Fruit fly (Drosophila melanogaster): ENCODE results near the gene CG14963.

Gene CG14963

DNA sequence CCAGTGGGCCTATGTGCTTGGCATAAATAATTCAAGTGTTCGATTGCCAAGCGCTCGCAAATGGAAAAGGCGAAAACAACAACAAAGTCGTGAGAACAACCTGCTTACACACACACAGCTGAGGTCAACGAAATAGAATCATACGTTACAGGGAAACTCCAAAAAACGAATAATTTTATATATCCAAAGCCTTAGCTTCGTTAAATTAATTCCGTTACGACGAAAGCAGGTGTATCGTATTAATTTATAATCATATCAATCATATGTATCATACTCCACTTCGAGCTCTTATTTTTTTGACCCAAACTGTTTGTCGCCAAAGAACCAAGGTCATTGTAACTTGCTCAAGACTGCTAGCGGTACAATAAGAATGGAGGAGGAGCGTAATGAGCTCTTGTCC lies 7.1 kb upstream of the CG14963 start (continued):
- peak; percentile 73 for TF ChIP-seq CG8281 (tag; optimal IDR thresholded peaks at IDR 0.05)
- peak; percentile 91 for TF ChIP-seq ranshi (GFP tag; IDR thresholded peaks at IDR 0.05)
- TF ChIP-seq wek (GFP tag; optimal IDR thresholded peaks at IDR 0.05): peak; percentile 48
- peak; percentile 82 for TF ChIP-seq seq (GFP tag; IDR thresholded peaks at IDR 0.05)
- TF ChIP-seq CG31365 (tag; optimal IDR thresholded peaks at IDR 0.05): peak; percentile 72
- peak; percentile 45 for TF ChIP-seq Usf (GFP tag; optimal IDR thresholded peaks at IDR 0.05)
- no peak for TF ChIP-seq Nf-YC (tag; optimal IDR thresholded peaks at IDR 0.05)
- TF ChIP-seq CG4730 (GFP tag; IDR thresholded peaks at IDR 0.05): peak; percentile 82
- TF ChIP-seq CG17829 (tag; optimal IDR thresholded peaks at IDR 0.05): peak; percentile 89
- peak; percentile 74 for TF ChIP-seq CG4360 (GFP tag; IDR thresholded peaks at IDR 0.05)
- TF ChIP-seq Sox100B (GFP tag; optimal IDR thresholded peaks at IDR 0.05): no peak
- TF ChIP-seq insv (GFP tag; optimal IDR thresholded peaks at IDR 0.05): no peak
- no peak for TF ChIP-seq zen2 (GFP tag; IDR thresholded peaks at IDR 0.05; ENCODE audit: partially characterized antibody)
- TF ChIP-seq dm (GFP tag; optimal IDR thresholded peaks at IDR 0.05): peak; percentile 59
- peak; percentile 87 for TF ChIP-seq Gug (GFP tag; IDR thresholded peaks at IDR 0.05)
- TF ChIP-seq Doc3 (GFP tag; IDR thresholded peaks at IDR 0.05; ENCODE audit: partially characterized antibody): no peak
- TF ChIP-seq CG13296 (GFP tag; optimal IDR thresholded peaks at IDR 0.05): peak; percentile 91
- TF ChIP-seq CG7357 (GFP tag; IDR thresholded peaks at IDR 0.05): peak; percentile 78
- TF ChIP-seq pfk (GFP tag; optimal IDR thresholded peaks at IDR 0.05): no peak
- TF ChIP-seq lmd (GFP tag; IDR thresholded peaks at IDR 0.05): peak; percentile 90
- TF ChIP-seq HmgD (GFP tag; optimal IDR thresholded peaks at IDR 0.05): no peak
- peak; percentile 79 for TF ChIP-seq CG8290 (GFP tag; optimal IDR thresholded peaks at IDR 0.05)
- TF ChIP-seq CG8290 (tag; optimal IDR thresholded peaks at IDR 0.05): no peak
- peak; percentile 79 for TF ChIP-seq chn (GFP tag; optimal IDR thresholded peaks at IDR 0.05)
- TF ChIP-seq h (optimal IDR thresholded peaks at IDR 0.05): no peak
- TF ChIP-seq Hr39 (optimal IDR thresholded peaks at IDR 0.05): no peak
- TF ChIP-seq CG12769 (tag; optimal IDR thresholded peaks at IDR 0.05): peak; percentile 90
- TF ChIP-seq org-1 (GFP tag; optimal IDR thresholded peaks at IDR 0.05): peak; percentile 83
- TF ChIP-seq br (optimal IDR thresholded peaks at IDR 0.05): no peak
- no peak for TF ChIP-seq CG16813 (GFP tag; IDR thresholded peaks at IDR 0.05; ENCODE audit: partially characterized antibody)
- peak; percentile 91 for TF ChIP-seq CG6689 (GFP tag; IDR thresholded peaks at IDR 0.05)
- peak; percentile 84 for TF ChIP-seq CG8924 (tag; optimal IDR thresholded peaks at IDR 0.05)
- peak; percentile 31 for TF ChIP-seq Atf3 (GFP tag; optimal IDR thresholded peaks at IDR 0.05)
- peak; percentile 81 for TF ChIP-seq CG9215 (GFP tag; IDR thresholded peaks at IDR 0.05)
- TF ChIP-seq pan (optimal IDR thresholded peaks at IDR 0.05): no peak
- peak in 1 of 2 experiments; percentile 92 for TF ChIP-seq pan (GFP tag; optimal IDR thresholded peaks at IDR 0.05 in 1 of 2, IDR thresholded peaks at IDR 0.05 in 1 of 2)
- TF ChIP-seq CG14050 (GFP tag; IDR thresholded peaks at IDR 0.05): peak; percentile 68
- TF ChIP-seq HHEX (GFP tag; optimal IDR thresholded peaks at IDR 0.05): peak; percentile 89
- TF ChIP-seq nerfin-1 (tag; optimal IDR thresholded peaks at IDR 0.05): peak; percentile 52
- peak; percentile 86 for TF ChIP-seq Awh (GFP tag; IDR thresholded peaks at IDR 0.05)
- no peak for TF ChIP-seq Sry-β (GFP tag; optimal IDR thresholded peaks at IDR 0.05)
- TF ChIP-seq otp (GFP tag; IDR thresholded peaks at IDR 0.05): peak; percentile 59; the same call in 2 of the 3 replicates
- no peak for TF ChIP-seq Kr (GFP tag; optimal IDR thresholded peaks at IDR 0.05)
- TF ChIP-seq Camta (GFP tag; optimal IDR thresholded peaks at IDR 0.05): peak; percentile 82
- peak; percentile 4 for TF ChIP-seq CG3838 (GFP tag; optimal IDR thresholded peaks at IDR 0.05)
- TF ChIP-seq dati (GFP tag; IDR thresholded peaks at IDR 0.05): peak; percentile 77
- no peak for TF ChIP-seq CG7963 (GFP tag; IDR thresholded peaks at IDR 0.05; ENCODE audit: partially characterized antibody)
- no peak for TF ChIP-seq CG12071 (GFP tag; optimal IDR thresholded peaks at IDR 0.05)
- TF ChIP-seq CG1647 (GFP tag; optimal IDR thresholded peaks at IDR 0.05): peak; percentile 61
- no peak for TF ChIP-seq B-H2 (GFP tag; optimal IDR thresholded peaks at IDR 0.05)
- TF ChIP-seq gt (GFP tag; IDR thresholded peaks at IDR 0.05): 0 out of 2 replicates have a peak, but pooled peaks have one; percentile 38
- peak; percentile 93 for TF ChIP-seq CG14441 (GFP tag; IDR thresholded peaks at IDR 0.05)
- peak; percentile 42 for TF ChIP-seq YL-1 (GFP tag; optimal IDR thresholded peaks at IDR 0.05)
